Worm (Caenorhabditis elegans) whole organism, young adult: ENCODE results near the gene F12A10.9.
"Not testable (repeated sequence)": the region's sequence is repeated elsewhere in the genome, so short reads cannot be mapped to it uniquely, and the experiment has no call there.

Source experiments
- C06A6.2 ChIP-seq: fragments of 200-800 bp; sonication (Bioruptor generic); conservative IDR thresholded peaks from 2 replicates; pipeline ENCODE4 v1.3.6; 2022; ENCODE audit warnings: missing genetic modification characterization, missing compliant biosample characterization
- F22D6.2 ChIP-seq: sonication (generic microtip); optimal IDR thresholded peaks from 2 replicates; lab custom pipeline; 2016; ENCODE audit warnings: mild to moderate bottlenecking, missing genetic modification characterization, missing compliant biosample characterization
- aptf-2 ChIP-seq: fragments of 200-800 bp; sonication (Bioruptor generic); conservative IDR thresholded peaks from 2 replicates; pipeline ENCODE4 v1.3.6; 2022; ENCODE audit warnings: missing genetic modification reagents, missing genetic modification characterization, missing compliant biosample characterization
- ccch-3 ChIP-seq: fragments of 200-800 bp; sonication (Bioruptor generic); optimal IDR thresholded peaks from 2 replicates; lab custom pipeline; 2018; ENCODE audit warnings: mild to moderate bottlenecking, missing genetic modification characterization, missing compliant biosample characterization
- cebp-1 ChIP-seq, 2 experiments: fragments of 200-800 bp in 1 of 2; sonication (Bioruptor generic) in 1 of 2; sonication (generic microtip) in 1 of 2; IDR thresholded peaks in 1 of 2; optimal IDR thresholded peaks in 1 of 2; 2 replicates each; pipeline versions ENCODE4 v1.3.6 to Lab custom; 2017 to 2022; ENCODE audit warnings: missing compliant biosample characterization in 2 of 2, missing genetic modification characterization in 2 of 2, mild to moderate bottlenecking in 1 of 2, missing genetic modification reagents in 1 of 2, moderate library complexity in 1 of 2
- ekl-4 ChIP-seq: fragments of 200-800 bp; sonication (Bioruptor generic); IDR thresholded peaks from 2 replicates; pipeline ENCODE4 v1.3.6; 2022; ENCODE audit warnings: missing genetic modification reagents, missing genetic modification characterization, missing compliant biosample characterization
- hmg-20 ChIP-seq: fragments of 200-800 bp; sonication (Bioruptor generic); IDR thresholded peaks from 2 replicates; pipeline ENCODE4 v1.3.6; 2022; ENCODE audit warnings: missing genetic modification reagents, missing genetic modification characterization, missing compliant biosample characterization
- lsy-27 ChIP-seq: sonication (generic microtip); optimal IDR thresholded peaks from 2 replicates; lab custom pipeline; 2017; ENCODE audit warnings: missing genetic modification characterization, mild to moderate bottlenecking, missing compliant biosample characterization, antibody characterized with exemption, missing genotype, borderline replicate concordance; ENCODE audit not compliant: insufficient read depth
- nfyb-1 ChIP-seq: fragments of 200-800 bp; sonication (Bioruptor generic); IDR thresholded peaks from 2 replicates; pipeline ENCODE4 v1.3.6; 2022; ENCODE audit warnings: missing genetic modification reagents, missing genetic modification characterization, missing compliant biosample characterization
- rec-8 ChIP-seq, 2 experiments: sonication (generic microtip); optimal IDR thresholded peaks; 2 replicates each; lab custom pipeline; 2016; ENCODE audit warnings: mild to moderate bottlenecking in 2 of 2, missing genetic modification characterization in 2 of 2, missing genetic modification reagents in 2 of 2, missing genotype in 2 of 2, missing biosample characterization in 1 of 2, missing compliant biosample characterization in 1 of 2, moderate library complexity in 1 of 2
- snpc-4 ChIP-seq, 5 experiments: fragments of 150-350 bp in 1 of 5; sonication (generic microtip) in 4 of 5; optimal IDR thresholded peaks; 2 replicates each; lab custom pipeline; 2014 to 2018; ENCODE audit warnings: missing genetic modification characterization in 5 of 5, missing biosample characterization in 3 of 5, antibody characterized with exemption in 2 of 5, mild to moderate bottlenecking in 2 of 5, missing compliant biosample characterization in 2 of 5, missing genotype in 2 of 5, moderate library complexity in 2 of 5, missing genetic modification reagents in 1 of 5
- unc-130 ChIP-seq: sonication (generic microtip); optimal IDR thresholded peaks from 2 replicates; lab custom pipeline; 2016; ENCODE audit warnings: missing genetic modification reagents, missing genetic modification characterization, missing compliant biosample characterization

DNA sequence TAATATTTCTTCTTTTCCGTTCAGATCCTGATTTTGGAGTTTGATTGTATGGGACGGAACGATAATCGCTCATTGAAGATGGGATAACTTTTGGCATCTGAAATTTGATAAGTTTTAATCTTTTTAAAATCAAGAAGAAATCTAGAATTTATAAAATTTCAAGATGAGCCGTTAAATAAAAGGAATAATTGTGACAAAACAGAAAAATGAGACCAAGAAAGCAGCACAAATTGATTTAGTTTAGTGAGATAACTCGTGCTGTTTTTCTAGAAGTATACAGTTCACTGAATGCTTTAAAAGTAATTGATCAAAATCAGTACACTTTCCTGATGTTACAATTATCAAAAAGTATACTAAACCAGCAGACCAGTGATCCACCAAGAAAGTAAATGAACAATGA is 41.6 kb downstream of the F12A10.9 start, which contains the start of gene hlh-27:
- not testable (repeated sequence) for TF ChIP-seq hmg-20; ccch-3 (GFP tag; lab: Kevin White, UChicago); rec-8 (tag; optimal IDR thresholded peaks at IDR 0.05; lab: Kevin White, UChicago); snpc-4 (GFP tag; optimal IDR thresholded peaks at IDR 0.05; lab: Kevin White, UChicago); snpc-4 (tag; optimal IDR thresholded peaks at IDR 0.05; lab: Kevin White, UChicago); F22D6.2 (tag; lab: Kevin White, UChicago); lsy-27 (tag; lab: Kevin White, UChicago); aptf-2 (GFP tag; lab: Robert Waterston, UW); unc-130; ekl-4 (GFP tag; lab: Robert Waterston, UW); nfyb-1; C06A6.2 (GFP tag; lab: Robert Waterston, UW); cebp-1 (GFP tag; IDR thresholded peaks at IDR 0.05; lab: Robert Waterston, UW); cebp-1 (tag; optimal IDR thresholded peaks at IDR 0.05; lab: Kevin White, UChicago)
